Worm (Caenorhabditis elegans) whole organism, late embryonic: ENCODE results near the gene D2023.3.

Experiments used
- ahr-1 ChIP-seq: sonication (generic microtip); optimal IDR thresholded peaks from 2 replicates; lab custom pipeline; 2016; ENCODE audit warnings: missing genetic modification characterization, missing compliant biosample characterization
- ceh-14 ChIP-seq: sonication (generic microtip); optimal IDR thresholded peaks from 2 replicates; lab custom pipeline; 2016; ENCODE audit warnings: missing genotype, missing genetic modification characterization, missing compliant biosample characterization
- ceh-19 ChIP-seq: fragments of 200-800 bp; sonication (Bioruptor generic); optimal IDR thresholded peaks from 2 replicates; lab custom pipeline; 2018; ENCODE audit warnings: mild to moderate bottlenecking, missing genetic modification characterization, missing compliant biosample characterization
- elt-4 ChIP-seq: sonication (generic microtip); optimal IDR thresholded peaks from 2 replicates; lab custom pipeline; 2016; ENCODE audit warnings: missing genetic modification characterization, missing compliant biosample characterization
- nhr-11 ChIP-seq: fragments of 150-350 bp; optimal IDR thresholded peaks from 2 replicates; lab custom pipeline; 2014; ENCODE audit warnings: missing biosample characterization, missing genetic modification characterization
- pag-3 ChIP-seq: sonication (generic microtip); optimal IDR thresholded peaks from 2 replicates; lab custom pipeline; 2016; ENCODE audit warnings: missing compliant biosample characterization, missing genetic modification characterization, borderline replicate concordance
- sdc-2 ChIP-seq: sonication (generic microtip); optimal IDR thresholded peaks from 2 replicates; lab custom pipeline; 2016; ENCODE audit warnings: missing genotype, missing genetic modification characterization, missing compliant biosample characterization

ce11 chrV:11787258-11787657 lies 24.6 kb downstream of the D2023.3 start, which contains the start of gene F55A11.7:
- TF ChIP-seq ceh-14 (tag; lab: Kevin White, UChicago) (no peak), ceh-19 (GFP tag; lab: Kevin White, UChicago) (no peak), nhr-11 (tag; lab: Kevin White, UChicago) (no peak), ahr-1 (no peak), elt-4 (no peak), sdc-2 (tag; lab: Kevin White, UChicago) (no peak), pag-3 (tag; lab: Kevin White, UChicago) (no peak)
